Fruit fly (Drosophila melanogaster): ENCODE measurements around the gene RpL30.
A peak's percentile ranks its signal among the peaks of the same experiment; 100 is the strongest.

DNA sequence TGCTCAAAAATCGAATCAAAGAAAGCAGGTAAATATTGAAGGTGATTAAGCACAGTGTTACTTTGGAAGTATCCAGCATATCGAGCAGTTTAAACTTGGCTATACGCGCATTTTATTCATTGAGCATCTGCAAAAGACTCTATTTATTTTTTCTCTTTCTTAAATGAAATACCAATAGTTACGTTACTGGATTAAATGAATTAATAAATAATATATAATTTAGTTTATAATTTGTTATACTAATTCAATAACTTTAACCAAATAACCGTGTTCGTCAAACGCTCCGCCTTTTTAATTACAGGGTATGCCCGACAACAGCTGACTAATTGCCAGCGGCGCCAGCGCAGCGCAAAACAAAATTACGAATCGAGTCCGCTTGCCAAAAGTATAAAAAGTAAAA, 42.3 kb downstream of the RpL30 start:
- TF ChIP-seq pan (optimal IDR thresholded peaks at IDR 0.05) = peak; percentile 63
- TF ChIP-seq Dll (optimal IDR thresholded peaks at IDR 0.05) = no peak

Measured in whole organism.